Fruit fly (Drosophila melanogaster) S2 (cell line): ENCODE results near the gene CG45011.

ENCODE experiments used
- CG8478 ChIP-seq: fragments of >200 bp; optimal IDR thresholded peaks from 2 replicates; lab custom pipeline; 2018
- CTCF ChIP-seq, 2 experiments: fragments of >200 bp; optimal IDR thresholded peaks; 2 replicates each; lab custom pipeline; 2018

DNA sequence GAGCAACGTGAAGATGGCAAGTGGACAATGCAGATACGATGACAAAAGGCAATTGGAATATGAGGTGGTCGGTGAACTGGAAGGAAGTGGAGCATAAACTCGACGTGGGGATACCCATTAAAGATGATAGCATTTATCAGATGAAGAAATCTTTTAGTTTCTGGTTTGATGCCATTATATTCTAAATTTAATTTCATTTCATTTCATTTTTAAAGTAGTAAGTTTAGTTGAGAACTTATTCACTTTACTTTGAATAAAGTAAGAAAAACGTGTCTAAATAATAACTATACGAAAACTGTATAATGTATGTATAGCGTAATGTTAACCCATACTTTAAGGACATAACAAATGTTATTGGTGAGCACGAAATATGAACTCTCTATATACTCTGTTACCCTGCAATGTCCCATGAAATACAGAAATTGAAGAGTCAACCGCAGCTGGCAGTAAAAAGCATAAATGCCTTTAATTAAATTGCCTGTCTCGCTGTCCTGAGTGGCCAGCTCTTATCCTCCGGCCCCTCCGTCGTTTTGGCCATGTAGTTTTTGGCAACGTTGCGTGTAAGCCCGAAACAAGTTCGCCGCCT, 37.1 kb downstream of the CG45011 start:
- TF ChIP-seq CTCF (optimal IDR thresholded peaks at IDR 0.05; lab: Kevin White, UChicago) (no peak), CG8478 (lab: Kevin White, UChicago) (no peak)
